Worm (Caenorhabditis elegans) whole organism, L3 larva: Measurements from ENCODE around the gene atgp-1.

ENCODE experiments used
- ZK546.5 ChIP-seq: sonication (generic microtip); optimal IDR thresholded peaks from 2 replicates; lab custom pipeline; 2017; ENCODE audit warnings: missing biosample characterization, missing genetic modification characterization
- aly-2 ChIP-seq: fragments of 150-350 bp; optimal IDR thresholded peaks from 2 replicates; lab custom pipeline; 2014; ENCODE audit warnings: missing biosample characterization, missing genetic modification characterization
- ceh-28 ChIP-seq: fragments of 150-350 bp; optimal IDR thresholded peaks from 2 replicates; lab custom pipeline; 2014; ENCODE audit warnings: missing biosample characterization, missing genetic modification reagents, missing genetic modification characterization
- ceh-82 ChIP-seq: fragments of 150-350 bp; optimal IDR thresholded peaks from 2 replicates; lab custom pipeline; 2014; ENCODE audit warnings: missing biosample characterization, missing genetic modification characterization
- egl-27 ChIP-seq: sonication (generic microtip); optimal IDR thresholded peaks from 4 replicates; lab custom pipeline; 2017; ENCODE audit warnings: missing biosample characterization, missing genetic modification reagents, missing genetic modification characterization
- egl-5 ChIP-seq: fragments of 150-350 bp; optimal IDR thresholded peaks from 2 replicates; lab custom pipeline; 2017; ENCODE audit warnings: missing biosample characterization, missing genetic modification reagents, missing genetic modification characterization, inconsistent platforms
- elt-1 ChIP-seq: fragments of 150-350 bp; optimal IDR thresholded peaks from 2 replicates; lab custom pipeline; 2014; ENCODE audit warnings: missing biosample characterization, missing genetic modification characterization
- elt-2 ChIP-seq: sonication (generic microtip); optimal IDR thresholded peaks from 2 replicates; lab custom pipeline; 2016; ENCODE audit warnings: missing genetic modification reagents, mild to moderate bottlenecking, missing genetic modification characterization, missing compliant biosample characterization
- elt-3 ChIP-seq, 3 experiments: fragments of 150-350 bp in 1 of 3; sonication (generic microtip) in 2 of 3; optimal IDR thresholded peaks; 2 replicates in 2 of 3; 4 replicates in 1 of 3; lab custom pipeline; 2014 to 2017; ENCODE audit warnings: missing biosample characterization in 3 of 3, missing genetic modification characterization in 3 of 3
- eor-1 ChIP-seq, 2 experiments: fragments of 150-350 bp; optimal IDR thresholded peaks; 2 replicates each; lab custom pipeline; 2014 to 2018; ENCODE audit warnings: missing biosample characterization in 2 of 2, missing genetic modification characterization in 2 of 2
- fkh-10 ChIP-seq: sonication (generic microtip); optimal IDR thresholded peaks from 2 replicates; lab custom pipeline; 2017; ENCODE audit warnings: missing biosample characterization, missing genetic modification reagents, missing genetic modification characterization
- hmg-11 ChIP-seq: sonication (generic microtip); optimal IDR thresholded peaks from 2 replicates; lab custom pipeline; 2016; ENCODE audit warnings: missing genetic modification characterization, missing compliant biosample characterization
- jun-1 ChIP-seq: fragments of 150-350 bp; optimal IDR thresholded peaks from 2 replicates; lab custom pipeline; 2014; ENCODE audit warnings: missing biosample characterization, missing genetic modification reagents, missing genetic modification characterization
- lin-15B ChIP-seq: fragments of 150-350 bp; optimal IDR thresholded peaks from 2 replicates; lab custom pipeline; 2014; ENCODE audit warnings: missing biosample characterization, missing genetic modification characterization
- lin-39 ChIP-seq: fragments of 150-350 bp; optimal IDR thresholded peaks from 2 replicates; lab custom pipeline; 2018; ENCODE audit warnings: missing biosample characterization, missing genetic modification reagents, missing genetic modification characterization
- lsy-12 ChIP-seq: sonication (generic microtip); optimal IDR thresholded peaks from 2 replicates; lab custom pipeline; 2016; ENCODE audit warnings: mild to moderate bottlenecking, missing genetic modification characterization, missing compliant biosample characterization
- mml-1 ChIP-seq: fragments of 150-350 bp; sonication (generic microtip); optimal IDR thresholded peaks from 3 replicates; lab custom pipeline; 2014; ENCODE audit warnings: missing biosample characterization, missing genetic modification characterization
- nfya-1 ChIP-seq: sonication (generic microtip); optimal IDR thresholded peaks from 2 replicates; lab custom pipeline; 2017; ENCODE audit warnings: missing genetic modification characterization, mild to moderate bottlenecking, missing compliant biosample characterization, antibody characterized with exemption, moderate library complexity; ENCODE audit not compliant: insufficient read depth
- nhr-11 ChIP-seq: fragments of 150-350 bp; optimal IDR thresholded peaks from 2 replicates; lab custom pipeline; 2014; ENCODE audit warnings: missing biosample characterization, missing genetic modification characterization
- nhr-12 ChIP-seq: fragments of 150-350 bp; optimal IDR thresholded peaks from 2 replicates; lab custom pipeline; 2014; ENCODE audit warnings: missing biosample characterization, missing genetic modification characterization
- nhr-23 ChIP-seq: fragments of 150-350 bp; optimal IDR thresholded peaks from 2 replicates; lab custom pipeline; 2014; ENCODE audit warnings: missing biosample characterization, missing genetic modification reagents, missing genetic modification characterization
- nhr-237 ChIP-seq: fragments of 150-350 bp; optimal IDR thresholded peaks from 2 replicates; lab custom pipeline; 2014; ENCODE audit warnings: missing biosample characterization, missing genetic modification characterization
- nhr-28 ChIP-seq: fragments of 150-350 bp; optimal IDR thresholded peaks from 2 replicates; lab custom pipeline; 2014; ENCODE audit warnings: missing biosample characterization, missing genetic modification characterization
- nhr-43 ChIP-seq: sonication (generic microtip); optimal IDR thresholded peaks from 2 replicates; lab custom pipeline; 2016; ENCODE audit warnings: mild to moderate bottlenecking, missing genetic modification characterization, missing compliant biosample characterization; ENCODE audit not compliant: poor library complexity, severe bottlenecking
- nhr-76 ChIP-seq: fragments of 150-350 bp; sonication (generic microtip); optimal IDR thresholded peaks from 5 replicates; lab custom pipeline; 2014; ENCODE audit warnings: missing biosample characterization, missing genetic modification characterization
- nhr-77 ChIP-seq: fragments of 150-350 bp; optimal IDR thresholded peaks from 2 replicates; lab custom pipeline; 2014; ENCODE audit warnings: missing biosample characterization, missing genetic modification characterization
- pha-4 ChIP-seq: fragments of 150-350 bp; optimal IDR thresholded peaks from 2 replicates; lab custom pipeline; 2014; ENCODE audit warnings: missing biosample characterization, missing genetic modification reagents, missing genetic modification characterization
- pqm-1 ChIP-seq: fragments of 150-350 bp; optimal IDR thresholded peaks from 2 replicates; lab custom pipeline; 2017; ENCODE audit warnings: missing biosample characterization, missing genetic modification characterization, inconsistent platforms
- sea-2 ChIP-seq: fragments of 150-350 bp; sonication (generic microtip); optimal IDR thresholded peaks from 4 replicates; lab custom pipeline; 2014; ENCODE audit warnings: missing biosample characterization, missing genetic modification reagents, missing genetic modification characterization
- skn-1 ChIP-seq: fragments of 150-350 bp; optimal IDR thresholded peaks from 2 replicates; lab custom pipeline; 2014; ENCODE audit warnings: missing biosample characterization, missing genetic modification characterization
- snpc-4 ChIP-seq: fragments of 150-350 bp; optimal IDR thresholded peaks from 2 replicates; lab custom pipeline; 2014; ENCODE audit warnings: missing biosample characterization, missing genetic modification characterization
- tbx-2 ChIP-seq: sonication (generic microtip); optimal IDR thresholded peaks from 2 replicates; lab custom pipeline; 2016; ENCODE audit warnings: mild to moderate bottlenecking, missing genetic modification characterization, missing compliant biosample characterization
- unc-62 ChIP-seq: fragments of 150-350 bp; sonication (generic microtip); optimal IDR thresholded peaks from 4 replicates; lab custom pipeline; 2014; ENCODE audit warnings: missing biosample characterization, missing genetic modification reagents, missing genetic modification characterization
- zag-1 ChIP-seq: fragments of 150-350 bp; optimal IDR thresholded peaks from 2 replicates; lab custom pipeline; 2014; ENCODE audit warnings: missing biosample characterization, missing genetic modification characterization
- ztf-11 ChIP-seq: fragments of 150-350 bp; optimal IDR thresholded peaks from 2 replicates; lab custom pipeline; 2014; ENCODE audit warnings: missing biosample characterization, missing genetic modification characterization
- ztf-4 ChIP-seq: fragments of 150-350 bp; optimal IDR thresholded peaks from 2 replicates; lab custom pipeline; 2014; ENCODE audit warnings: missing biosample characterization, missing genetic modification characterization

The atgp-1 gene

ce11 chrIV:17262385-17262784 lies 6.8 kb upstream of the atgp-1 start, which contains the start of gene ZK550.6:
ZK550.6 (minus strand) TSS chrIV:17262485.
- TF ChIP-seq lin-39 (no peak), egl-5 (tag; lab: Kevin White, UChicago) (no peak), skn-1 (tag; lab: Kevin White, UChicago) (no peak), nhr-12 (tag; lab: Kevin White, UChicago) (no peak), nhr-43 (tag; lab: Kevin White, UChicago) (no peak), elt-3 (tag; optimal IDR thresholded peaks at IDR 0.05; lab: Kevin White, UChicago) (no peak), egl-27 (tag; lab: Kevin White, UChicago) (no peak), sea-2 (no peak), snpc-4 (tag; lab: Kevin White, UChicago) (no peak), eor-1 (tag; optimal IDR thresholded peaks at IDR 0.05; lab: Kevin White, UChicago) (no peak)

ce11 chrIV:17263714-17264113 lies 5.4 kb upstream of the atgp-1 start:
- TF ChIP-seq ZK546.5 (tag; lab: Kevin White, UChicago) = no peak
- no peak for TF ChIP-seq unc-62 (GFP tag; lab: Kevin White, UChicago)
- TF ChIP-seq nhr-11 (tag; lab: Kevin White, UChicago) = no peak
- TF ChIP-seq nhr-76 = peak; percentile 85
- TF ChIP-seq zag-1 (tag; lab: Kevin White, UChicago) = no peak
- TF ChIP-seq nhr-23 (tag; lab: Kevin White, UChicago) = peak; percentile 56
- TF ChIP-seq ztf-4 = no peak
- no peak for TF ChIP-seq fkh-10 (GFP tag; lab: Kevin White, UChicago)
- TF ChIP-seq hmg-11 (tag; lab: Kevin White, UChicago) = no peak
- TF ChIP-seq tbx-2 (tag; lab: Kevin White, UChicago) = no peak
- TF ChIP-seq nhr-12 (tag; lab: Kevin White, UChicago) = no peak
- TF ChIP-seq pqm-1 (tag; lab: Kevin White, UChicago) = peak; percentile 93
- TF ChIP-seq nhr-43 (tag; lab: Kevin White, UChicago) = peak; percentile 28
- TF ChIP-seq jun-1 = peak; percentile 10
- TF ChIP-seq nfya-1 (tag; lab: Kevin White, UChicago) = peak; percentile 28
- TF ChIP-seq elt-2 = peak; percentile 96
- TF ChIP-seq pha-4 (tag; lab: Kevin White, UChicago) = peak; percentile 64

DNA sequence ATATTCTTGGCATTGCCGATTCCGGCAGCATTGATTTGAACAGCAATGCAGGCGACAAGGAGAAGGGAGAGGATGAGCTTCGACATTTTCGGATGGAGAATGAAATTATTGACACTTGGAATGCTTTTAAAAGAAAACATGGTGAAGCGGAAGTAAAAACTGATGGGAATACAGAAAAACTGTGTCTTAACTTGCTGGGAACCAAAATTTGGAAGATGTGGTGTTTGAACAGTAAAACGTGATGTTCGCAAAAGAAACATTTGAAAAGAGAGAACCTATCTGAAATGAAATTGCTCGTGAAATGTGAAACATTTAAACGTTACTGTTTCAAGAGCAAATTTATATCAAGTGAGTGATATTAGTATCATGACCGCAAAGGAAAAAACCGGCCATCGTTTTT lies 4.4 kb upstream of the atgp-1 start, which contains the start of gene F26D10.13:
Gene F26D10.13, minus strand, starts transcription at position 101 of the 400 bp plus-strand sequence.
- TF ChIP-seq nfya-1 (tag; lab: Kevin White, UChicago) = no peak
- no peak for TF ChIP-seq ztf-4
- TF ChIP-seq pha-4 (tag; lab: Kevin White, UChicago) = no peak
- TF ChIP-seq elt-3 (tag; optimal IDR thresholded peaks at IDR 0.05; lab: Kevin White, UChicago) = no peak
- TF ChIP-seq elt-1 = no peak
- no peak for TF ChIP-seq lin-39
- no peak for TF ChIP-seq ceh-82 (tag; lab: Kevin White, UChicago)
- no peak for TF ChIP-seq egl-5 (tag; lab: Kevin White, UChicago)
- no peak for TF ChIP-seq nhr-43 (tag; lab: Kevin White, UChicago)
- TF ChIP-seq nhr-28 (tag; lab: Kevin White, UChicago) = no peak
- TF ChIP-seq lin-15B (tag; lab: Kevin White, UChicago) = no peak
- TF ChIP-seq skn-1 (tag; lab: Kevin White, UChicago) = no peak
- no peak for TF ChIP-seq eor-1 (tag; optimal IDR thresholded peaks at IDR 0.05; lab: Kevin White, UChicago)
- no peak for TF ChIP-seq aly-2

ce11 chrIV:17265279-17265678 lies 3.9 kb upstream of the atgp-1 start, which contains the start of gene str-187:
str-187 (plus strand) TSS chrIV:17265579.
- TF ChIP-seq nhr-77 (tag; lab: Kevin White, UChicago) = no peak
- no peak for TF ChIP-seq nhr-43 (tag; lab: Kevin White, UChicago)
- no peak for TF ChIP-seq ztf-11 (tag; lab: Kevin White, UChicago)
- TF ChIP-seq ZK546.5 (tag; lab: Kevin White, UChicago) = no peak
- no peak for TF ChIP-seq nhr-28 (tag; lab: Kevin White, UChicago)
- TF ChIP-seq lin-39 = no peak
- TF ChIP-seq lsy-12 = no peak
- TF ChIP-seq nhr-237 = no peak
- TF ChIP-seq mml-1 = no peak
- TF ChIP-seq egl-5 (tag; lab: Kevin White, UChicago) = no peak
- TF ChIP-seq ceh-28 (tag; lab: Kevin White, UChicago) = no peak
- TF ChIP-seq elt-2 = no peak
- no peak for TF ChIP-seq pqm-1 (tag; lab: Kevin White, UChicago)
- TF ChIP-seq elt-3 (tag; optimal IDR thresholded peaks at IDR 0.05; lab: Kevin White, UChicago) = no peak
- TF ChIP-seq nhr-23 (tag; lab: Kevin White, UChicago) = no peak
- TF ChIP-seq unc-62 (GFP tag; lab: Kevin White, UChicago) = no peak
